Fruit fly (Drosophila melanogaster): ENCODE results near the gene CG15425.

DNA sequence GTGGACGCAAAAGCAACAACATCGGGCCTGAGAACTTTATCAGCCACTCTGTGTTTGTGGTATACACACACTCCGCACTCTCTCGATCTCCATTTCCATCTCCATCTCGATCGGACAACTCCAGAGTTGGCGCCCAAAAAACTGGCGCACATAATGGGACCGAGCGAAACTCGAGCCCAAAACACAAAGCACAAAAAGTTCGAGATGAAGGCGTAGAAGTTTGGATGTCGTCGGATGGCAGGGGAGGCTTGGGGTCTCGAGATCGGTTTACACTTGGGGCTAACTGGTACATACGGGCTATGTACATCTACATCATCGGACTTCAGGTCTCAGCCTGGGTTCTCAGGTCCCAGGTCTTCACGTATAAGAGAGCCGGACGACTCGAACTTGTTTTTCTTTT, 29.3 kb downstream of the CG15425 start:
- TF ChIP-seq Ets98B (GFP tag; IDR thresholded peaks at IDR 0.05) (no peak), CG8159 (tag; optimal IDR thresholded peaks at IDR 0.05) (no peak), fd96Ca (GFP tag; IDR thresholded peaks at IDR 0.05) (no peak), CG14655 (GFP tag; optimal IDR thresholded peaks at IDR 0.05) (no peak), CG34367 (tag; optimal IDR thresholded peaks at IDR 0.05) (no peak), CG4496 (GFP tag; IDR thresholded peaks at IDR 0.05) (peak; percentile 31; the same call in 2 of the 3 replicates), EcR (GFP tag; optimal IDR thresholded peaks at IDR 0.05) (no peak), CG9948 (tag; optimal IDR thresholded peaks at IDR 0.05) (no peak), gl (tag; optimal IDR thresholded peaks at IDR 0.05) (no peak), CG10348 (GFP tag; IDR thresholded peaks at IDR 0.05) (no peak), CG17806 (tag; optimal IDR thresholded peaks at IDR 0.05) (no peak), Snoo (tag; optimal IDR thresholded peaks at IDR 0.05) (no peak)
